Fruit fly (Drosophila melanogaster) whole organism, pupa: ENCODE results near the gene CG32192.

Experiments used
- CG12605 ChIP-seq: fragments of 200-800 bp; sonication (Bioruptor generic); IDR thresholded peaks from 2 replicates; pipeline ENCODE4 v1.3.6; 2022; ENCODE audit warnings: missing biosample characterization, missing genetic modification characterization
- CG15710 ChIP-seq: fragments of 200-800 bp; sonication (Bioruptor generic); optimal IDR thresholded peaks from 2 replicates; lab custom pipeline; 2018; ENCODE audit warnings: missing biosample characterization, mild to moderate bottlenecking, missing genetic modification characterization, moderate library complexity
- CG17806 ChIP-seq: fragments of 200-800 bp; sonication (Bioruptor generic); optimal IDR thresholded peaks from 2 replicates; lab custom pipeline; 2018; ENCODE audit warnings: missing biosample characterization, mild to moderate bottlenecking, missing genetic modification characterization, moderate library complexity
- CG4496 ChIP-seq: fragments of 200-800 bp; sonication (Bioruptor generic); IDR thresholded peaks from 3 replicates; pipeline ENCODE4 v1.3.6; 2022; ENCODE audit warnings: missing biosample characterization, missing genetic modification characterization
- CG8159 ChIP-seq: fragments of 200-800 bp; sonication (Bioruptor generic); optimal IDR thresholded peaks from 3 replicates; lab custom pipeline; 2018; ENCODE audit warnings: missing biosample characterization, mild to moderate bottlenecking, missing genetic modification characterization, moderate library complexity
- EcR ChIP-seq: fragments of 200-800 bp; sonication (Bioruptor generic); optimal IDR thresholded peaks from 3 replicates; lab custom pipeline; 2019; ENCODE audit warnings: missing biosample characterization, missing genetic modification characterization, mild to moderate bottlenecking, moderate library complexity, missing genetic modification reagents
- fd96Ca ChIP-seq: fragments of 200-800 bp; sonication (Bioruptor generic); IDR thresholded peaks from 3 replicates; pipeline ENCODE4 v1.3.6; 2022; ENCODE audit warnings: missing biosample characterization, missing genetic modification characterization

- no peak for TF ChIP-seq CG12605 (GFP tag; lab: Robert Waterston, UW)
- no peak for TF ChIP-seq CG8159
- TF ChIP-seq CG15710 (tag; lab: Kevin White, UChicago), result no peak
- TF ChIP-seq EcR, result no peak
- no peak for TF ChIP-seq CG4496 (GFP tag; lab: Robert Waterston, UW)
- TF ChIP-seq CG17806, result no peak
- TF ChIP-seq fd96Ca (GFP tag; lab: Robert Waterston, UW), result no peak
Observed at dm6 chr3L:18017653-18018052, 22.5 kb upstream of the CG32192 start.
